Fruit fly (Drosophila melanogaster) whole organism, embryonic: Measurements from ENCODE around the gene Fnta.

Experiments used
- Atf-2 ChIP-seq: fragments of 200-800 bp; sonication (Bioruptor generic); optimal IDR thresholded peaks from 2 replicates; lab custom pipeline; 2016; ENCODE audit warnings: missing biosample characterization, missing genetic modification characterization
- Awh ChIP-seq: fragments of 200-800 bp; sonication (Bioruptor generic); IDR thresholded peaks from 2 replicates; pipeline ENCODE4, ENCODE4 v1.3.6; 2022; ENCODE audit warnings: missing biosample characterization, missing genetic modification characterization
- Bteb2 ChIP-seq: fragments of 200-800 bp; sonication (Bioruptor generic); optimal IDR thresholded peaks from 2 replicates; lab custom pipeline; 2016; ENCODE audit warnings: missing biosample characterization, missing genetic modification characterization
- CG10366 ChIP-seq: fragments of 200-800 bp; sonication (Bioruptor generic); IDR thresholded peaks from 2 replicates; pipeline ENCODE4 v1.3.6; 2022; ENCODE audit warnings: missing biosample characterization, missing genetic modification characterization
- CG10462 ChIP-seq: fragments of 200-800 bp; sonication (Bioruptor generic); optimal IDR thresholded peaks from 2 replicates; lab custom pipeline; 2016; ENCODE audit warnings: missing biosample characterization, missing genetic modification characterization
- CG10654 ChIP-seq: fragments of 200-800 bp; sonication (Bioruptor generic); optimal IDR thresholded peaks from 2 replicates; lab custom pipeline; 2016; ENCODE audit warnings: missing biosample characterization, missing genetic modification characterization
- CG11695 ChIP-seq: fragments of 200-800 bp; sonication (Bioruptor generic); IDR thresholded peaks from 3 replicates; pipeline ENCODE4 v1.3.6; 2022; ENCODE audit warnings: missing biosample characterization, missing genetic modification characterization
- CG11723 ChIP-seq: fragments of 200-800 bp; sonication (Bioruptor generic); optimal IDR thresholded peaks from 2 replicates; lab custom pipeline; 2017; ENCODE audit warnings: missing biosample characterization, mild to moderate bottlenecking, missing genetic modification characterization
- CG12236 ChIP-seq: fragments of 200-800 bp; sonication (Bioruptor generic); optimal IDR thresholded peaks from 2 replicates; lab custom pipeline; 2016; ENCODE audit warnings: missing biosample characterization, missing genetic modification characterization
- CG12942 ChIP-seq: fragments of 200-800 bp; sonication (Bioruptor generic); optimal IDR thresholded peaks from 3 replicates; lab custom pipeline; 2016; ENCODE audit warnings: missing biosample characterization, missing genetic modification characterization
- CG14860 ChIP-seq: fragments of 200-800 bp; sonication (Bioruptor generic); IDR thresholded peaks from 3 replicates; pipeline ENCODE4 v1.3.6; 2022; ENCODE audit warnings: missing biosample characterization, missing genetic modification characterization; ENCODE audit not compliant: partially characterized antibody
- CG17328 ChIP-seq: fragments of 200-800 bp; sonication (Bioruptor generic); IDR thresholded peaks from 2 replicates; pipeline ENCODE4 v1.3.6; 2022; ENCODE audit warnings: missing biosample characterization, missing genetic modification characterization
- CG18476 ChIP-seq: fragments of 200-800 bp; sonication (Bioruptor generic); optimal IDR thresholded peaks from 2 replicates; lab custom pipeline; 2016; ENCODE audit warnings: missing biosample characterization, mild to moderate bottlenecking, missing genetic modification characterization
- CG2199 ChIP-seq: fragments of 200-800 bp; sonication (Bioruptor generic); IDR thresholded peaks from 3 replicates; pipeline ENCODE4 v1.3.6; 2022; ENCODE audit warnings: missing biosample characterization, missing genetic modification characterization
- CG31388 ChIP-seq: fragments of 200-800 bp; sonication (Bioruptor generic); optimal IDR thresholded peaks from 2 replicates; lab custom pipeline; 2016; ENCODE audit warnings: missing biosample characterization, missing genetic modification characterization
- CG5245 ChIP-seq: fragments of 200-800 bp; sonication (Bioruptor generic); optimal IDR thresholded peaks from 3 replicates; lab custom pipeline; 2016; ENCODE audit warnings: missing biosample characterization, missing genetic modification characterization
- CG8290 ChIP-seq, 3 experiments: fragments of 200-800 bp; sonication (Bioruptor generic); optimal IDR thresholded peaks; 2 replicates each; lab custom pipeline; 2016 to 2019; ENCODE audit warnings: missing biosample characterization in 3 of 3, missing genetic modification characterization in 3 of 3, mild to moderate bottlenecking in 2 of 3, moderate library complexity in 1 of 3
- CG9797 ChIP-seq: fragments of 200-800 bp; sonication (Bioruptor generic); optimal IDR thresholded peaks from 3 replicates; lab custom pipeline; 2018; ENCODE audit warnings: missing biosample characterization, mild to moderate bottlenecking, missing genetic modification characterization
- CoRest ChIP-seq: fragments of 200-800 bp; sonication (Bioruptor generic); optimal IDR thresholded peaks from 3 replicates; lab custom pipeline; 2018; ENCODE audit warnings: missing biosample characterization, mild to moderate bottlenecking, missing genetic modification characterization, moderate library complexity
- Dad ChIP-seq: fragments of 200-800 bp; sonication (Bioruptor generic); optimal IDR thresholded peaks from 3 replicates; lab custom pipeline; 2016; ENCODE audit warnings: missing biosample characterization, missing genetic modification characterization
- Deaf1 ChIP-seq: fragments of 200-800 bp; optimal IDR thresholded peaks from 3 replicates; lab custom pipeline; 2019; ENCODE audit warnings: missing biosample characterization, mild to moderate bottlenecking, missing genetic modification characterization, moderate library complexity
- Ets97D ChIP-seq: fragments of 200-800 bp; sonication (Bioruptor generic); optimal IDR thresholded peaks from 3 replicates; lab custom pipeline; 2016; ENCODE audit warnings: missing biosample characterization, missing genetic modification characterization
- H2.0 ChIP-seq: fragments of 200-800 bp; sonication (Bioruptor generic); IDR thresholded peaks from 2 replicates; pipeline ENCODE4 v1.3.6; 2022; ENCODE audit warnings: missing biosample characterization, missing genetic modification characterization
- Hmx ChIP-seq: fragments of 200-800 bp; sonication (Bioruptor generic); optimal IDR thresholded peaks from 2 replicates; lab custom pipeline; 2016; ENCODE audit warnings: missing biosample characterization, missing genetic modification characterization
- Max ChIP-seq: fragments of 200-800 bp; sonication (Bioruptor generic); optimal IDR thresholded peaks from 2 replicates; lab custom pipeline; 2016; ENCODE audit warnings: missing biosample characterization, mild to moderate bottlenecking, missing genetic modification characterization
- Mrtf ChIP-seq: fragments of 200-800 bp; sonication (Bioruptor generic); IDR thresholded peaks from 3 replicates; pipeline ENCODE4 v1.3.6; 2022; ENCODE audit warnings: missing biosample characterization, missing genetic modification characterization
- NK7.1 ChIP-seq: fragments of 200-800 bp; sonication (Bioruptor generic); optimal IDR thresholded peaks from 3 replicates; lab custom pipeline; 2016; ENCODE audit warnings: missing biosample characterization, missing genetic modification characterization
- Sry-δ ChIP-seq: fragments of 200-800 bp; sonication (Bioruptor generic); optimal IDR thresholded peaks from 2 replicates; lab custom pipeline; 2016; ENCODE audit warnings: missing biosample characterization, missing genetic modification characterization
- ac ChIP-seq: fragments of 200-800 bp; sonication (Bioruptor generic); optimal IDR thresholded peaks from 3 replicates; lab custom pipeline; 2017; ENCODE audit warnings: missing biosample characterization, mild to moderate bottlenecking, missing genetic modification characterization
- al ChIP-seq: fragments of 200-800 bp; sonication (Bioruptor generic); IDR thresholded peaks from 2 replicates; pipeline ENCODE4 v1.3.6; 2022; ENCODE audit warnings: missing biosample characterization, missing genetic modification characterization
- ato ChIP-seq: fragments of 200-800 bp; sonication (Bioruptor generic); IDR thresholded peaks from 2 replicates; pipeline ENCODE4 v1.3.6; 2022; ENCODE audit warnings: missing biosample characterization, missing genetic modification characterization; ENCODE audit not compliant: partially characterized antibody
- croc ChIP-seq: fragments of 200-800 bp; sonication (Bioruptor generic); conservative IDR thresholded peaks from 3 replicates; pipeline ENCODE4 v1.3.6; 2022; ENCODE audit warnings: missing biosample characterization, missing genetic modification characterization
- crp ChIP-seq, 2 experiments: fragments of 200-800 bp; sonication (Bioruptor generic); optimal IDR thresholded peaks; 2 replicates in 1 of 2; 3 replicates in 1 of 2; lab custom pipeline; 2017; ENCODE audit warnings: missing biosample characterization in 2 of 2, missing genetic modification characterization in 2 of 2, mild to moderate bottlenecking in 1 of 2, moderate library complexity in 1 of 2
- da ChIP-seq: fragments of 200-800 bp; sonication (Bioruptor generic); optimal IDR thresholded peaks from 2 replicates; lab custom pipeline; 2016; ENCODE audit warnings: missing biosample characterization, missing genetic modification characterization
- dan ChIP-seq: fragments of 200-800 bp; sonication (Bioruptor generic); IDR thresholded peaks from 2 replicates; pipeline ENCODE4 v1.3.6; 2022; ENCODE audit warnings: missing biosample characterization, missing genetic modification characterization
- ewg ChIP-seq: fragments of 200-800 bp; sonication (Bioruptor generic); optimal IDR thresholded peaks from 3 replicates; lab custom pipeline; 2017; ENCODE audit warnings: mild to moderate bottlenecking, missing biosample characterization, missing genetic modification reagents, missing genetic modification characterization
- fd3F ChIP-seq: fragments of 200-800 bp; sonication (Bioruptor generic); optimal IDR thresholded peaks from 2 replicates; lab custom pipeline; 2018; ENCODE audit warnings: missing biosample characterization, mild to moderate bottlenecking, missing genetic modification characterization, moderate library complexity
- hkb ChIP-seq, 2 experiments: fragments of 200-800 bp in 1 of 2; fragments of >200 bp in 1 of 2; sonication (Bioruptor generic) in 1 of 2; IDR thresholded peaks in 1 of 2; optimal IDR thresholded peaks in 1 of 2; 2 replicates each; pipeline versions ENCODE4 v1.3.6 to Lab custom; 2017 to 2022; ENCODE audit warnings: missing biosample characterization in 1 of 2, missing genetic modification characterization in 1 of 2
- kah ChIP-seq: fragments of 200-800 bp; sonication (Bioruptor generic); optimal IDR thresholded peaks from 2 replicates; lab custom pipeline; 2018; ENCODE audit warnings: missing biosample characterization, mild to moderate bottlenecking, missing genetic modification characterization
- lab ChIP-seq: fragments of 200-800 bp; sonication (Bioruptor generic); optimal IDR thresholded peaks from 3 replicates; lab custom pipeline; 2017; ENCODE audit warnings: missing biosample characterization, missing genetic modification characterization, mild to moderate bottlenecking, moderate library complexity, missing genetic modification reagents
- lmd ChIP-seq: fragments of 200-800 bp; sonication (Bioruptor generic); IDR thresholded peaks from 2 replicates; pipeline ENCODE4 v1.3.6; 2022; ENCODE audit warnings: missing biosample characterization, missing genetic modification characterization
- org-1 ChIP-seq: fragments of 200-800 bp; sonication (Bioruptor generic); optimal IDR thresholded peaks from 2 replicates; lab custom pipeline; 2017; ENCODE audit warnings: missing biosample characterization, missing genetic modification characterization
- pb ChIP-seq: fragments of 200-800 bp; sonication (Bioruptor generic); optimal IDR thresholded peaks from 3 replicates; lab custom pipeline; 2016; ENCODE audit warnings: missing biosample characterization, missing genetic modification characterization
- pum ChIP-seq: fragments of 200-800 bp; sonication (Bioruptor generic); optimal IDR thresholded peaks from 2 replicates; lab custom pipeline; 2016; ENCODE audit warnings: missing biosample characterization, missing genetic modification characterization
- rib ChIP-seq: fragments of 200-800 bp; sonication (Bioruptor generic); IDR thresholded peaks from 2 replicates; pipeline ENCODE4 v1.3.6; 2022; ENCODE audit warnings: missing biosample characterization, missing genetic modification characterization
- sim ChIP-seq: fragments of 200-800 bp; sonication (Bioruptor generic); IDR thresholded peaks from 2 replicates; pipeline ENCODE4 v1.3.6; 2022; ENCODE audit warnings: missing biosample characterization, missing genetic modification characterization
- slbo ChIP-seq: fragments of 200-800 bp; sonication (Bioruptor generic); IDR thresholded peaks from 2 replicates; pipeline ENCODE4 v1.3.6; 2022; ENCODE audit warnings: missing biosample characterization, missing genetic modification characterization
- sqz ChIP-seq: fragments of 200-800 bp; sonication (Bioruptor generic); optimal IDR thresholded peaks from 3 replicates; lab custom pipeline; 2018; ENCODE audit warnings: missing biosample characterization, mild to moderate bottlenecking, missing genetic modification characterization
- vvl ChIP-seq: fragments of 200-800 bp; sonication (Bioruptor generic); IDR thresholded peaks from 2 replicates; pipeline ENCODE4 v1.3.6; 2022; ENCODE audit warnings: missing biosample characterization, missing genetic modification characterization

The Fnta gene

dm6 chr2L:4810697-4811490 lies 19.6 kb downstream of the Fnta start (continued):
- TF ChIP-seq CG10366 (GFP tag; lab: Robert Waterston, UW): no peak
- peak; percentile 87 for TF ChIP-seq CoRest (tag; lab: Kevin White, UChicago)
- TF ChIP-seq Mrtf (GFP tag; lab: Robert Waterston, UW): peak; percentile 28; the same call in 1 of the 3 replicates
- no peak for TF ChIP-seq CG12236 (GFP tag; lab: Kevin White, UChicago)
- no peak for TF ChIP-seq CG31388 (GFP tag; lab: Kevin White, UChicago)
- TF ChIP-seq Atf-2 (GFP tag; lab: Kevin White, UChicago): peak; percentile 2
- peak; percentile 31 for TF ChIP-seq fd3F (GFP tag; lab: Kevin White, UChicago)
- TF ChIP-seq H2.0 (GFP tag; lab: Robert Waterston, UW): no peak; the same call in 1 of the 2 replicates
- TF ChIP-seq CG10462 (GFP tag; lab: Kevin White, UChicago): peak; percentile 37
- peak; percentile 71 for TF ChIP-seq slbo (GFP tag; lab: Robert Waterston, UW)
- TF ChIP-seq CG2199 (GFP tag; lab: Robert Waterston, UW): no peak
- TF ChIP-seq Sry-δ: no peak
- no peak for TF ChIP-seq da (GFP tag; lab: Kevin White, UChicago)
- no peak for TF ChIP-seq CG14860 (GFP tag; lab: Robert Waterston, UW)
- peak; percentile 81 for TF ChIP-seq org-1 (GFP tag; lab: Kevin White, UChicago)
- peak; percentile 24; the same call in 1 of the 2 replicates for TF ChIP-seq CG17328
- TF ChIP-seq CG9797 (GFP tag; lab: Kevin White, UChicago): no peak
- peak; percentile 36 for TF ChIP-seq ac (GFP tag; lab: Kevin White, UChicago)
- peak; percentile 29 for TF ChIP-seq Ets97D (GFP tag; lab: Kevin White, UChicago)
- TF ChIP-seq Dad: peak; percentile 9
- peak; percentile 3 for TF ChIP-seq NK7.1
- no peak for TF ChIP-seq al (GFP tag; lab: Robert Waterston, UW)
- TF ChIP-seq sim (GFP tag; lab: Robert Waterston, UW): no peak
- TF ChIP-seq crp (GFP tag; optimal IDR thresholded peaks at IDR 0.05; lab: Kevin White, UChicago): peak; percentile 14 to 72
- TF ChIP-seq Bteb2 (GFP tag; lab: Kevin White, UChicago): peak; percentile 36
- no peak for TF ChIP-seq dan (GFP tag; lab: Robert Waterston, UW)
- no peak for TF ChIP-seq pum (GFP tag; lab: Kevin White, UChicago)
- TF ChIP-seq vvl (GFP tag; lab: Robert Waterston, UW): peak; percentile 67
- no peak for TF ChIP-seq kah (GFP tag; lab: Kevin White, UChicago)
- TF ChIP-seq sqz (GFP tag; lab: Kevin White, UChicago): no peak
- TF ChIP-seq ewg (GFP tag; lab: Kevin White, UChicago): peak; percentile 27
- TF ChIP-seq Hmx (GFP tag; lab: Kevin White, UChicago): peak; percentile 53
- TF ChIP-seq Awh (GFP tag; lab: Robert Waterston, UW): no peak
- peak; percentile 76 for TF ChIP-seq lmd (GFP tag; lab: Robert Waterston, UW)
- TF ChIP-seq Deaf1 (tag; lab: Kevin White, UChicago): no peak
- TF ChIP-seq CG12942 (GFP tag; lab: Kevin White, UChicago): peak; percentile 40
- TF ChIP-seq CG8290 (GFP tag; optimal IDR thresholded peaks at IDR 0.05; lab: Kevin White, UChicago): peak; percentile 26
- no peak for TF ChIP-seq CG8290 (tag; optimal IDR thresholded peaks at IDR 0.05; lab: Kevin White, UChicago)
- no peak for TF ChIP-seq ato (GFP tag; lab: Robert Waterston, UW)
- no peak for TF ChIP-seq hkb (optimal IDR thresholded peaks at IDR 0.05; lab: Kevin White, UChicago)
- TF ChIP-seq hkb (GFP tag; IDR thresholded peaks at IDR 0.05; lab: Robert Waterston, UW): peak; percentile 46
- 0 out of 3 replicates have a peak, but pooled peaks have one; percentile 20 for TF ChIP-seq croc (GFP tag; lab: Robert Waterston, UW)
- TF ChIP-seq CG5245 (GFP tag; lab: Kevin White, UChicago): no peak
- TF ChIP-seq lab: peak; percentile 17
- peak; percentile 60 for TF ChIP-seq CG18476 (GFP tag; lab: Kevin White, UChicago)
- peak; percentile 32; the same call in 1 of the 3 replicates for TF ChIP-seq CG11695 (GFP tag; lab: Robert Waterston, UW)
- no peak for TF ChIP-seq rib
- TF ChIP-seq CG10654: peak; percentile 30
- peak; percentile 70 for TF ChIP-seq CG11723 (GFP tag; lab: Kevin White, UChicago)
- peak; percentile 76 for TF ChIP-seq Max (GFP tag; lab: Kevin White, UChicago)
- TF ChIP-seq pb: peak; percentile 2
